Worm (Caenorhabditis elegans) whole organism, young adult: ENCODE data around the gene cpt-4.
A peak's percentile ranks its signal among the peaks of the same experiment; 100 is the strongest.

Experiments used
- B0035.1 ChIP-seq: sonication (generic microtip); optimal IDR thresholded peaks from 2 replicates; lab custom pipeline; 2016; ENCODE audit warnings: missing genetic modification characterization, mild to moderate bottlenecking, missing compliant biosample characterization, missing genotype, missing genetic modification reagents
- B0261.1 ChIP-seq: sonication (generic microtip); optimal IDR thresholded peaks from 2 replicates; lab custom pipeline; 2016; ENCODE audit warnings: mild to moderate bottlenecking, missing genetic modification characterization, moderate library complexity, missing compliant biosample characterization
- B0336.3 ChIP-seq: fragments of 200-800 bp; sonication (Bioruptor generic); IDR thresholded peaks from 2 replicates; pipeline ENCODE4 v1.3.6; 2022; ENCODE audit warnings: missing genetic modification characterization, missing compliant biosample characterization
- F33H1.4 ChIP-seq: fragments of 200-800 bp; sonication (Bioruptor generic); IDR thresholded peaks from 2 replicates; pipeline ENCODE4 v1.3.6; 2022; ENCODE audit warnings: missing genetic modification reagents, missing genetic modification characterization, missing compliant biosample characterization
- Y53G8AR.9 ChIP-seq: fragments of 200-800 bp; sonication (Bioruptor generic); conservative IDR thresholded peaks from 2 replicates; pipeline ENCODE4 v1.3.6; 2022; ENCODE audit warnings: missing genetic modification reagents, missing genetic modification characterization, missing compliant biosample characterization
- Y95B8A.8 ChIP-seq: fragments of 200-800 bp; sonication (Bioruptor generic); IDR thresholded peaks from 2 replicates; pipeline ENCODE4 v1.3.6; 2022; ENCODE audit warnings: missing genetic modification reagents, missing genetic modification characterization, missing compliant biosample characterization
- ZK185.1 ChIP-seq: sonication (generic microtip); optimal IDR thresholded peaks from 2 replicates; lab custom pipeline; 2016; ENCODE audit warnings: mild to moderate bottlenecking, missing genetic modification characterization, missing compliant biosample characterization; ENCODE audit not compliant: poor library complexity, severe bottlenecking
- ama-1 ChIP-seq, 3 experiments: fragments of 150-350 bp in 1 of 3; sonication (generic microtip) in 2 of 3; optimal IDR thresholded peaks; 2 replicates each; lab custom pipeline; 2014 to 2018; ENCODE audit warnings: missing biosample characterization in 2 of 3, missing genetic modification characterization in 2 of 3, missing genetic modification reagents in 2 of 3
- atf-7 ChIP-seq: sonication (generic microtip); optimal IDR thresholded peaks from 2 replicates; lab custom pipeline; 2017; ENCODE audit warnings: mild to moderate bottlenecking, missing genetic modification characterization, missing compliant biosample characterization
- bed-2 ChIP-seq: fragments of 200-800 bp; sonication (Bioruptor generic); IDR thresholded peaks from 2 replicates; pipeline ENCODE4 v1.3.6; 2022; ENCODE audit warnings: missing genetic modification reagents, missing genetic modification characterization, missing compliant biosample characterization
- cebp-1 ChIP-seq, 2 experiments: fragments of 200-800 bp in 1 of 2; sonication (Bioruptor generic) in 1 of 2; sonication (generic microtip) in 1 of 2; IDR thresholded peaks in 1 of 2; optimal IDR thresholded peaks in 1 of 2; 2 replicates each; pipeline versions ENCODE4 v1.3.6 to Lab custom; 2017 to 2022; ENCODE audit warnings: missing compliant biosample characterization in 2 of 2, missing genetic modification characterization in 2 of 2, mild to moderate bottlenecking in 1 of 2, missing genetic modification reagents in 1 of 2, moderate library complexity in 1 of 2
- ceh-27 ChIP-seq: fragments of 200-800 bp; sonication (Bioruptor generic); optimal IDR thresholded peaks from 2 replicates; lab custom pipeline; 2018; ENCODE audit warnings: mild to moderate bottlenecking, missing genetic modification characterization, moderate library complexity, missing compliant biosample characterization
- ceh-40 ChIP-seq: fragments of 200-800 bp; sonication (Bioruptor generic); IDR thresholded peaks from 2 replicates; pipeline ENCODE4 v1.3.6; 2022; ENCODE audit warnings: missing genetic modification characterization, missing compliant biosample characterization
- ceh-79 ChIP-seq: sonication (generic microtip); optimal IDR thresholded peaks from 2 replicates; lab custom pipeline; 2017; ENCODE audit warnings: mild to moderate bottlenecking, missing genetic modification characterization, missing compliant biosample characterization
- egrh-3 ChIP-seq: fragments of 200-800 bp; sonication (Bioruptor generic); IDR thresholded peaks from 2 replicates; pipeline ENCODE4 v1.3.6; 2022; ENCODE audit warnings: missing genetic modification reagents, missing genetic modification characterization, missing compliant biosample characterization
- fkh-3 ChIP-seq: sonication (generic microtip); optimal IDR thresholded peaks from 2 replicates; lab custom pipeline; 2016; ENCODE audit warnings: mild to moderate bottlenecking, missing genetic modification characterization, missing compliant biosample characterization
- hlh-26 ChIP-seq: fragments of 200-800 bp; sonication (Bioruptor generic); conservative IDR thresholded peaks from 2 replicates; pipeline ENCODE4 v1.3.6; 2022; ENCODE audit warnings: missing genetic modification reagents, missing genetic modification characterization, missing compliant biosample characterization
- hmg-1.2 ChIP-seq: fragments of 200-800 bp; sonication (Bioruptor generic); IDR thresholded peaks from 2 replicates; pipeline ENCODE4 v1.3.6; 2022; ENCODE audit warnings: missing genetic modification reagents, missing genetic modification characterization, missing compliant biosample characterization
- hrde-1 ChIP-seq: sonication (generic microtip); optimal IDR thresholded peaks from 2 replicates; lab custom pipeline; 2016; ENCODE audit warnings: missing genetic modification characterization, mild to moderate bottlenecking, missing compliant biosample characterization, moderate library complexity, missing genotype, missing genetic modification reagents, borderline replicate concordance
- hsf-1 ChIP-seq: fragments of 200-800 bp; sonication (Bioruptor generic); IDR thresholded peaks from 2 replicates; pipeline ENCODE4 v1.3.6; 2022; ENCODE audit warnings: missing genetic modification reagents, missing genetic modification characterization, missing compliant biosample characterization
- lag-1 ChIP-seq: fragments of 200-800 bp; sonication (Bioruptor generic); IDR thresholded peaks from 2 replicates; pipeline ENCODE4 v1.3.6; 2022; ENCODE audit warnings: missing genetic modification reagents, missing genetic modification characterization, missing compliant biosample characterization
- lin-35 ChIP-seq, 3 experiments: fragments of 150-350 bp in 2 of 3; sonication (generic microtip) in 1 of 3; optimal IDR thresholded peaks; 2 replicates each; lab custom pipeline; 2014 to 2018; ENCODE audit warnings: missing biosample characterization in 3 of 3, missing genetic modification characterization in 3 of 3, missing genetic modification reagents in 3 of 3
- lin-40 ChIP-seq: sonication (generic microtip); optimal IDR thresholded peaks from 2 replicates; lab custom pipeline; 2016; ENCODE audit warnings: missing genetic modification characterization, mild to moderate bottlenecking, missing compliant biosample characterization, missing genotype, missing genetic modification reagents
- lin-54 ChIP-seq: fragments of 200-800 bp; sonication (Bioruptor generic); optimal IDR thresholded peaks from 2 replicates; lab custom pipeline; 2018; ENCODE audit warnings: mild to moderate bottlenecking, missing genetic modification characterization, missing compliant biosample characterization
- madf-10 ChIP-seq: sonication (generic microtip); optimal IDR thresholded peaks from 2 replicates; lab custom pipeline; 2016; ENCODE audit warnings: mild to moderate bottlenecking, missing genetic modification characterization, missing compliant biosample characterization
- mcd-1 ChIP-seq: fragments of 200-800 bp; sonication (Bioruptor generic); IDR thresholded peaks from 2 replicates; pipeline ENCODE4 v1.3.6; 2022; ENCODE audit warnings: missing genetic modification reagents, missing genetic modification characterization, missing compliant biosample characterization
- mel-28 ChIP-seq: sonication (generic microtip); optimal IDR thresholded peaks from 2 replicates; lab custom pipeline; 2016; ENCODE audit warnings: borderline replicate concordance, mild to moderate bottlenecking, missing genetic modification characterization, missing compliant biosample characterization
- nhr-120 ChIP-seq: fragments of 200-800 bp; sonication (Bioruptor generic); IDR thresholded peaks from 2 replicates; pipeline ENCODE4 v1.3.6; 2022; ENCODE audit warnings: missing genetic modification characterization, missing compliant biosample characterization
- nhr-179 ChIP-seq: sonication (generic microtip); optimal IDR thresholded peaks from 2 replicates; lab custom pipeline; 2016; ENCODE audit warnings: mild to moderate bottlenecking, missing genetic modification characterization, missing compliant biosample characterization
- nhr-80 ChIP-seq: sonication (generic microtip); optimal IDR thresholded peaks from 2 replicates; lab custom pipeline; 2016; ENCODE audit warnings: missing genetic modification characterization, missing compliant biosample characterization
- sdz-38 ChIP-seq: sonication (generic microtip); optimal IDR thresholded peaks from 2 replicates; lab custom pipeline; 2016; ENCODE audit warnings: missing genotype, missing genetic modification characterization, missing compliant biosample characterization
- snpc-1.1 ChIP-seq: sonication (generic microtip); optimal IDR thresholded peaks from 2 replicates; lab custom pipeline; 2017; ENCODE audit warnings: missing genetic modification characterization, mild to moderate bottlenecking, missing compliant biosample characterization, antibody characterized with exemption, moderate library complexity, missing genotype, missing genetic modification reagents; ENCODE audit not compliant: insufficient read depth
- snpc-1.3 ChIP-seq: sonication (generic microtip); optimal IDR thresholded peaks from 2 replicates; lab custom pipeline; 2017; ENCODE audit warnings: missing genetic modification characterization, mild to moderate bottlenecking, missing compliant biosample characterization, antibody characterized with exemption, moderate library complexity, missing genotype, missing genetic modification reagents; ENCODE audit not compliant: insufficient read depth
- snpc-4 ChIP-seq, 5 experiments: fragments of 150-350 bp in 1 of 5; sonication (generic microtip) in 4 of 5; optimal IDR thresholded peaks; 2 replicates each; lab custom pipeline; 2014 to 2018; ENCODE audit warnings: missing genetic modification characterization in 5 of 5, missing biosample characterization in 3 of 5, antibody characterized with exemption in 2 of 5, mild to moderate bottlenecking in 2 of 5, missing compliant biosample characterization in 2 of 5, missing genotype in 2 of 5, moderate library complexity in 2 of 5, missing genetic modification reagents in 1 of 5
- somi-1 ChIP-seq: fragments of 200-800 bp; sonication (Bioruptor generic); optimal IDR thresholded peaks from 2 replicates; lab custom pipeline; 2018; ENCODE audit warnings: mild to moderate bottlenecking, missing genetic modification characterization, missing compliant biosample characterization
- sptf-2 ChIP-seq: fragments of 200-800 bp; sonication (Bioruptor generic); optimal IDR thresholded peaks from 2 replicates; lab custom pipeline; 2018; ENCODE audit warnings: mild to moderate bottlenecking, missing genetic modification characterization, missing compliant biosample characterization
- unc-62 ChIP-seq: fragments of 150-350 bp; optimal IDR thresholded peaks from 2 replicates; lab custom pipeline; 2014; ENCODE audit warnings: missing biosample characterization, missing genetic modification reagents, missing genetic modification characterization
- zfh-2 ChIP-seq: fragments of 200-800 bp; sonication (Bioruptor generic); conservative IDR thresholded peaks from 2 replicates; pipeline ENCODE4 v1.3.6; 2022; ENCODE audit warnings: missing genetic modification reagents, missing genetic modification characterization, missing compliant biosample characterization
- zim-3 ChIP-seq: sonication (generic microtip); optimal IDR thresholded peaks from 2 replicates; lab custom pipeline; 2017; ENCODE audit warnings: mild to moderate bottlenecking, missing genetic modification characterization, moderate library complexity, missing compliant biosample characterization
- ztf-18 ChIP-seq: sonication (generic microtip); optimal IDR thresholded peaks from 2 replicates; lab custom pipeline; 2016; ENCODE audit warnings: missing genotype, mild to moderate bottlenecking, missing genetic modification characterization, missing compliant biosample characterization
- ztf-26 ChIP-seq: sonication (generic microtip); optimal IDR thresholded peaks from 2 replicates; lab custom pipeline; 2017; ENCODE audit warnings: missing genetic modification characterization, missing compliant biosample characterization
- ztf-3 ChIP-seq: fragments of 200-800 bp; sonication (Bioruptor generic); optimal IDR thresholded peaks from 2 replicates; lab custom pipeline; 2018; ENCODE audit warnings: mild to moderate bottlenecking, missing genetic modification characterization, missing compliant biosample characterization

cpt-4 gene

ce11 chrV:5067390-5067789, 39.9 kb upstream of the cpt-4 start:
- TF ChIP-seq bed-2 (GFP tag; lab: Robert Waterston, UW) = no peak
- no peak for TF ChIP-seq ama-1 (optimal IDR thresholded peaks at IDR 0.05; lab: Kevin White, UChicago)
- no peak for TF ChIP-seq ama-1 (GFP tag; optimal IDR thresholded peaks at IDR 0.05; lab: Kevin White, UChicago)
- no peak for TF ChIP-seq snpc-1.1
- peak; percentile 87 for TF ChIP-seq nhr-80 (tag; lab: Kevin White, UChicago)
- no peak for TF ChIP-seq nhr-179 (tag; lab: Kevin White, UChicago)
- TF ChIP-seq zim-3 (tag; lab: Kevin White, UChicago) = no peak
- peak; percentile 48; the same call in 1 of the 2 replicates for TF ChIP-seq cebp-1 (GFP tag; IDR thresholded peaks at IDR 0.05; lab: Robert Waterston, UW)
- peak; percentile 74 for TF ChIP-seq cebp-1 (tag; optimal IDR thresholded peaks at IDR 0.05; lab: Kevin White, UChicago)
- TF ChIP-seq ceh-40 (GFP tag; lab: Robert Waterston, UW) = no peak
- no peak for TF ChIP-seq hrde-1 (tag; lab: Kevin White, UChicago)
- TF ChIP-seq unc-62 (GFP tag; lab: Kevin White, UChicago) = peak; percentile 67

- TF ChIP-seq mcd-1 (GFP tag; lab: Robert Waterston, UW) (0 out of 2 replicates have a peak, but pooled peaks have one; percentile 29), ztf-18 (tag; lab: Kevin White, UChicago) (peak; percentile 22), ama-1 (optimal IDR thresholded peaks at IDR 0.05; lab: Kevin White, UChicago) (peak; percentile 52), ama-1 (GFP tag; optimal IDR thresholded peaks at IDR 0.05; lab: Kevin White, UChicago) (no peak), snpc-4 (GFP tag; optimal IDR thresholded peaks at IDR 0.05; lab: Kevin White, UChicago) (no peak), snpc-4 (tag; optimal IDR thresholded peaks at IDR 0.05; lab: Kevin White, UChicago) (peak in 3 of 4 experiments; percentile 7 to 35 (median 9)), hlh-26 (GFP tag; lab: Robert Waterston, UW) (no peak), mel-28 (tag; lab: Kevin White, UChicago) (no peak), fkh-3 (no peak), hrde-1 (tag; lab: Kevin White, UChicago) (no peak), B0336.3 (GFP tag; lab: Robert Waterston, UW) (peak; percentile 73; the same call in 1 of the 2 replicates), zfh-2 (GFP tag; lab: Robert Waterston, UW) (no peak), B0261.1 (tag; lab: Kevin White, UChicago) (no peak), hsf-1 (GFP tag; lab: Robert Waterston, UW) (peak; percentile 46; the same call in 1 of the 2 replicates), madf-10 (peak; percentile 20), Y95B8A.8 (GFP tag; lab: Robert Waterston, UW) (no peak), ceh-27 (GFP tag; lab: Kevin White, UChicago) (peak; percentile 47), egrh-3 (GFP tag; lab: Robert Waterston, UW) (peak; percentile 18), nhr-80 (tag; lab: Kevin White, UChicago) (peak; percentile 43), ZK185.1 (tag; lab: Kevin White, UChicago) (peak; percentile 7), lin-35 (GFP tag; optimal IDR thresholded peaks at IDR 0.05; lab: Kevin White, UChicago) (peak in 1 of 3 experiments; percentile 24), sptf-2 (GFP tag; lab: Kevin White, UChicago) (no peak), nhr-179 (tag; lab: Kevin White, UChicago) (no peak), lag-1 (GFP tag; lab: Robert Waterston, UW) (no peak), ztf-26 (peak; percentile 33), F33H1.4 (GFP tag; lab: Robert Waterston, UW) (no peak), ztf-3 (GFP tag; lab: Kevin White, UChicago) (no peak), atf-7 (tag; lab: Kevin White, UChicago) (no peak), lin-54 (GFP tag; lab: Kevin White, UChicago) (no peak), lin-40 (tag; lab: Kevin White, UChicago) (peak; percentile 71), somi-1 (GFP tag; lab: Kevin White, UChicago) (peak; percentile 39), cebp-1 (GFP tag; IDR thresholded peaks at IDR 0.05; lab: Robert Waterston, UW) (no peak), cebp-1 (tag; optimal IDR thresholded peaks at IDR 0.05; lab: Kevin White, UChicago) (peak; percentile 64), snpc-1.3 (tag; lab: Kevin White, UChicago) (no peak), Y53G8AR.9 (no peak), B0035.1 (tag; lab: Kevin White, UChicago) (no peak), hmg-1.2 (GFP tag; lab: Robert Waterston, UW) (peak; percentile 59; the same call in 1 of the 2 replicates), ceh-79 (tag; lab: Kevin White, UChicago) (no peak), nhr-120 (no peak), sdz-38 (tag; lab: Kevin White, UChicago) (no peak)
These were observed 37.4 kb upstream of the cpt-4 start, which contains the start of gene mlk-1 for ce11 chrV:5064761-5065421. Gene mlk-1 (minus strand): TSS chrV:5064811.
